Fruit fly (Drosophila melanogaster) whole organism, adult: ENCODE data around the gene CG12355.

Source experiments
- CG11617 ChIP-seq: fragments of 200-800 bp; sonication (Bioruptor generic); optimal IDR thresholded peaks from 2 replicates; lab custom pipeline; 2017; ENCODE audit warnings: mild to moderate bottlenecking, missing biosample characterization, missing genetic modification reagents, missing genetic modification characterization
- CG12768 ChIP-seq: fragments of 200-800 bp; sonication (Bioruptor generic); optimal IDR thresholded peaks from 2 replicates; lab custom pipeline; 2017; ENCODE audit warnings: missing biosample characterization, missing genetic modification characterization, mild to moderate bottlenecking, moderate library complexity, missing genetic modification reagents
- CG14711 ChIP-seq: fragments of 200-800 bp; sonication (Bioruptor generic); optimal IDR thresholded peaks from 2 replicates; lab custom pipeline; 2018; ENCODE audit warnings: missing biosample characterization, mild to moderate bottlenecking, missing genetic modification characterization, moderate library complexity
- CG1620 ChIP-seq: fragments of 200-800 bp; sonication (Bioruptor generic); optimal IDR thresholded peaks from 2 replicates; lab custom pipeline; 2016; ENCODE audit warnings: missing biosample characterization, missing genetic modification characterization
- CG33017 ChIP-seq: fragments of 200-800 bp; sonication (Bioruptor generic); optimal IDR thresholded peaks from 2 replicates; lab custom pipeline; 2018; ENCODE audit warnings: missing biosample characterization, mild to moderate bottlenecking, missing genetic modification characterization, moderate library complexity
- CG5204 ChIP-seq: fragments of 200-800 bp; sonication (Bioruptor generic); optimal IDR thresholded peaks from 2 replicates; lab custom pipeline; 2016; ENCODE audit warnings: missing biosample characterization, missing genetic modification characterization
- CG7045 ChIP-seq: fragments of 200-800 bp; sonication (Bioruptor generic); optimal IDR thresholded peaks from 2 replicates; lab custom pipeline; 2017; ENCODE audit warnings: missing biosample characterization, mild to moderate bottlenecking, missing genetic modification characterization
- CG7101 ChIP-seq: fragments of 200-800 bp; sonication (Bioruptor generic); optimal IDR thresholded peaks from 2 replicates; lab custom pipeline; 2018; ENCODE audit warnings: missing biosample characterization, mild to moderate bottlenecking, missing genetic modification characterization, moderate library complexity
- Clk ChIP-seq: fragments of 200-800 bp; sonication (Bioruptor generic); optimal IDR thresholded peaks from 2 replicates; lab custom pipeline; 2017; ENCODE audit warnings: missing biosample characterization, missing genetic modification characterization
- Crg-1 ChIP-seq: fragments of 200-800 bp; sonication (Bioruptor generic); optimal IDR thresholded peaks from 2 replicates; lab custom pipeline; 2016; ENCODE audit warnings: missing biosample characterization, missing genetic modification characterization
- Hr96 ChIP-seq: fragments of 200-800 bp; sonication (Bioruptor generic); optimal IDR thresholded peaks from 2 replicates; lab custom pipeline; 2016; ENCODE audit warnings: missing biosample characterization, missing genetic modification characterization
- Mnt ChIP-seq: fragments of 200-800 bp; sonication (Bioruptor generic); optimal IDR thresholded peaks from 2 replicates; lab custom pipeline; 2016; ENCODE audit warnings: missing biosample characterization, mild to moderate bottlenecking, missing genetic modification characterization
- bab1 ChIP-seq: fragments of 200-800 bp; sonication (Bioruptor generic); optimal IDR thresholded peaks from 3 replicates; lab custom pipeline; 2019; ENCODE audit warnings: missing biosample characterization, mild to moderate bottlenecking, missing genetic modification characterization, moderate library complexity
- cic ChIP-seq: fragments of 200-800 bp; sonication (Bioruptor generic); optimal IDR thresholded peaks from 2 replicates; lab custom pipeline; 2017; ENCODE audit warnings: missing biosample characterization, mild to moderate bottlenecking, missing genetic modification characterization, moderate library complexity
- cnc ChIP-seq, 2 experiments: fragments of >200 bp; optimal IDR thresholded peaks; 2 replicates each; lab custom pipeline; 2017
- kay ChIP-seq: fragments of 200-800 bp; sonication (Bioruptor generic); peaks from one replicate; lab custom pipeline; 2016; ENCODE audit warnings: missing biosample characterization, missing genetic modification characterization, borderline replicate concordance
- ovo ChIP-seq: fragments of 200-800 bp; sonication (Bioruptor generic); optimal IDR thresholded peaks from 2 replicates; lab custom pipeline; 2016; ENCODE audit warnings: missing biosample characterization, missing genetic modification characterization
- pad ChIP-seq: fragments of 200-800 bp; sonication (Bioruptor generic); optimal IDR thresholded peaks from 3 replicates; lab custom pipeline; 2017; ENCODE audit warnings: missing biosample characterization, missing genetic modification characterization, mild to moderate bottlenecking, moderate library complexity, missing genetic modification reagents
- tj ChIP-seq: fragments of 200-800 bp; sonication (Bioruptor generic); optimal IDR thresholded peaks from 3 replicates; lab custom pipeline; 2017; ENCODE audit warnings: missing biosample characterization, mild to moderate bottlenecking, missing genetic modification characterization, moderate library complexity
- toe ChIP-seq: fragments of 200-800 bp; sonication (Bioruptor generic); optimal IDR thresholded peaks from 2 replicates; lab custom pipeline; 2016; ENCODE audit warnings: missing biosample characterization, missing genetic modification characterization

The CG12355 gene

dm6 chr3L:15529143-15529542 is 33.8 kb upstream of the CG12355 start, which contains the start of gene obst-H:
obst-H (minus strand) TSS chr3L:15529243.
- TF ChIP-seq Clk (GFP tag; lab: Kevin White, UChicago): no peak
- no peak for TF ChIP-seq bab1
- no peak for TF ChIP-seq cic
- TF ChIP-seq CG11617: no peak
- TF ChIP-seq ovo (GFP tag; lab: Kevin White, UChicago): no peak
- TF ChIP-seq CG33017 (tag; lab: Kevin White, UChicago): no peak
- TF ChIP-seq pad: no peak

DNA sequence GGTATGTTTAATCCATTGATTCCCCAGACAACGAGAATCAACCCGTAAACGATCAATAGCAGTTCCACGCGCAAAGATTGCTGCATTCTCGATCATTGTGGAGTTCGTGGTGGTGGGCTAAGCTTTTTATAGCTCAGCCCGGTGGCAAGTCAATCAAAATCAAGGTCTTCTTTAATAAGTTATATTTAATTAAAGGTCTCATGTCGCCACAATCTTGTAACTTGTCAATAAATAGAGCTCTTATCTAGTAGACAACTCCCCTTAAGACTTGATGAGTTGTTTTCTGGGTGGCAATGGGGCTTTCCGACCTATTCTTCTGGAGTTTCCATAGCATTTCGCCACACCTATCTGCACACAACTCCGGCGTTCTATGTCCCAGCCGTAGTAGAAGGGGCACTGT is 32.7 kb upstream of the CG12355 start, which contains the start of gene CG42728:
TSS of gene CG42728 (minus strand) at position 101 of the 400 bp plus-strand sequence.
- TF ChIP-seq tj (no peak), CG11617 (no peak), Mnt (GFP tag; lab: Kevin White, UChicago) (no peak), CG1620 (GFP tag; lab: Kevin White, UChicago) (no peak), CG5204 (GFP tag; lab: Kevin White, UChicago) (no peak), Clk (GFP tag; lab: Kevin White, UChicago) (no peak)

DNA sequence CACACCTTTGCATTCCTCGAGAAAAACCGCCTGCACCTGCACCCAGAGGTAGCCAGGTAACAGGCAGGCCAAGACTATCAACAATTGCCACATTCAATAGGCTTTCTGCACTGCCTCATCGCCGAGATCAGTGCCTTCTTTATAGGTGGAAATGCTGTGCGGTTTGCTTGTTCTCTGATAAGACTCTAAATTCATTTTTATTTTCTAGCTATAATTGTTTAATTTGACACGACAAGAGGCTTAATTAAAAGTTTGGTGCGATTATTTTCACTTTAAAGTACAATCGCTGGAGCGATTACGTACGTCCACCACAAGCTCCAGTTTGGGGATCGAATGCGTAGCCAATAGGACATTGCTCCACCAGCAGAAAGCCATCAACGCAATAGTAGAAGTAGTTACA is 32.1 kb upstream of the CG12355 start, which contains the start of gene CG42729:
TSS of gene CG42729 (minus strand) at position 101 of the 400 bp plus-strand sequence.
- TF ChIP-seq kay (GFP tag; lab: Kevin White, UChicago): no peak
- TF ChIP-seq pad: no peak
- TF ChIP-seq CG11617: no peak
- no peak for TF ChIP-seq CG33017 (tag; lab: Kevin White, UChicago)
- no peak for TF ChIP-seq bab1
- TF ChIP-seq CG7045: no peak
- TF ChIP-seq ovo (GFP tag; lab: Kevin White, UChicago): no peak
- no peak for TF ChIP-seq cic

DNA sequence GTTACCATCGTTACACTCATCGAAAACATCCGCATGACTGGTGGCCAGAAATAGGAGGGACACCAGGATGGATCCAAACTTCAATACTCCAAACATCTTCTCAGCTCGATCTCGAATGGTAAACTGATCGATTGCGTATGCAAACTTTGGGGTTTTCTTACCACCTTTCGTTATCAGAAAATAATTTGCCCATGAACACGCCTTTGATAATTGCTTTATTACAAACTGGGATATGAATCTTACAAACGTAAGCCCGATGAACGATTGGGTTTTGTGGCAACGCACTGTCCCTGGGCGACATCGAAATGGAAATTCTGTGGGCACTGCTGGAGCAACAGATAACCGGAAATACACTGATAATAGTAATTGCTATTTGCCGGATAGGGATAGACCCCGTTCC is 31.4 kb upstream of the CG12355 start, which contains the start of gene CG33985:
TSS of gene CG33985 (minus strand) at position 101 of the 400 bp plus-strand sequence.
- TF ChIP-seq CG11617 (no peak), CG7045 (no peak), CG1620 (GFP tag; lab: Kevin White, UChicago) (no peak), bab1 (no peak), Crg-1 (GFP tag; lab: Kevin White, UChicago) (no peak), CG14711 (tag; lab: Kevin White, UChicago) (no peak), cic (no peak), CG33017 (tag; lab: Kevin White, UChicago) (no peak), tj (no peak)

- TF ChIP-seq CG7101 (tag; lab: Kevin White, UChicago) (no peak), CG11617 (no peak), Crg-1 (GFP tag; lab: Kevin White, UChicago) (no peak), cic (no peak), bab1 (no peak)
Measured at dm6 chr3L:15525153-15525552, 29.8 kb upstream of the CG12355 start, which contains the start of gene CG33986. CG33986 (minus strand) TSS chr3L:15525253.

- TF ChIP-seq bab1 (peak; percentile 70), ovo (GFP tag; lab: Kevin White, UChicago) (no peak), CG5204 (GFP tag; lab: Kevin White, UChicago) (no peak), pad (no peak), kay (GFP tag; lab: Kevin White, UChicago) (peak; percentile 8), CG33017 (tag; lab: Kevin White, UChicago) (no peak)
Measured at dm6 chr3L:15523806-15524346, 28.5 kb upstream of the CG12355 start, which contains the start of gene CG7945. CG7945 (minus strand) TSS chr3L:15524137.

dm6 chr3L:15520320-15520719 is 25.0 kb upstream of the CG12355 start, which contains the start of gene yellow-k:
yellow-k (plus strand) TSS chr3L:15520620.
- no peak for TF ChIP-seq Hr96 (GFP tag; lab: Kevin White, UChicago)
- TF ChIP-seq CG12768 (GFP tag; lab: Kevin White, UChicago): no peak
- TF ChIP-seq CG33017 (tag; lab: Kevin White, UChicago): no peak
- TF ChIP-seq cic: no peak
- TF ChIP-seq CG11617: no peak
- peak; percentile 82 for TF ChIP-seq tj
- TF ChIP-seq CG7101 (tag; lab: Kevin White, UChicago): no peak
- TF ChIP-seq Mnt (GFP tag; lab: Kevin White, UChicago): no peak
- peak; percentile 7 for TF ChIP-seq bab1
- no peak for TF ChIP-seq CG5204 (GFP tag; lab: Kevin White, UChicago)
- TF ChIP-seq kay (GFP tag; lab: Kevin White, UChicago): no peak
- no peak for TF ChIP-seq toe (GFP tag; lab: Kevin White, UChicago)
- no peak for TF ChIP-seq CG1620 (GFP tag; lab: Kevin White, UChicago)
- no peak for TF ChIP-seq Clk (GFP tag; lab: Kevin White, UChicago)

dm6 chr3L:15519920-15520319 is 24.6 kb upstream of the CG12355 start:
- TF ChIP-seq CG7101 (tag; lab: Kevin White, UChicago): no peak
- no peak for TF ChIP-seq pad
- no peak for TF ChIP-seq Mnt (GFP tag; lab: Kevin White, UChicago)
- TF ChIP-seq cic: no peak
- TF ChIP-seq tj: no peak
- no peak for TF ChIP-seq CG14711 (tag; lab: Kevin White, UChicago)
- no peak for TF ChIP-seq cnc (optimal IDR thresholded peaks at IDR 0.05; lab: Kevin White, UChicago)
- no peak for TF ChIP-seq Clk (GFP tag; lab: Kevin White, UChicago)
- no peak for TF ChIP-seq CG11617
- TF ChIP-seq CG7045: no peak
- no peak for TF ChIP-seq kay (GFP tag; lab: Kevin White, UChicago)
- no peak for TF ChIP-seq CG33017 (tag; lab: Kevin White, UChicago)
- TF ChIP-seq bab1: no peak
- no peak for TF ChIP-seq Crg-1 (GFP tag; lab: Kevin White, UChicago)
- TF ChIP-seq ovo (GFP tag; lab: Kevin White, UChicago): no peak
- TF ChIP-seq CG5204 (GFP tag; lab: Kevin White, UChicago): no peak
